Worm (Caenorhabditis elegans): ENCODE results near the gene C46C2.2.

C46C2.2 gene

ce11 chrIV:9260334-9260733 is 42.8 kb downstream of the C46C2.2 start:
- TF ChIP-seq ztf-29 (GFP tag; IDR thresholded peaks at IDR 0.05) (no peak), ztf-23 (GFP tag; IDR thresholded peaks at IDR 0.05) (no peak), ref-1 (GFP tag; conservative IDR thresholded peaks at IDR 0.05) (no peak), klf-2 (GFP tag; conservative IDR thresholded peaks at IDR 0.05) (no peak), T22C8.4 (GFP tag; IDR thresholded peaks at IDR 0.05) (no peak), cog-1 (tag; optimal IDR thresholded peaks at IDR 0.05) (no peak), med-1 (GFP tag; optimal IDR thresholded peaks at IDR 0.05; ENCODE audit: insufficient read depth) (no peak), flt-1 (GFP tag; IDR thresholded peaks at IDR 0.05) (no peak), tab-1 (GFP tag; IDR thresholded peaks at IDR 0.05) (no peak)

ce11 chrIV:9260826-9261225 is 43.3 kb downstream of the C46C2.2 start:
- TF ChIP-seq cog-1 (tag; optimal IDR thresholded peaks at IDR 0.05) (no peak), ztf-29 (GFP tag; IDR thresholded peaks at IDR 0.05) (no peak), klf-2 (GFP tag; conservative IDR thresholded peaks at IDR 0.05) (no peak), med-1 (GFP tag; optimal IDR thresholded peaks at IDR 0.05; ENCODE audit: insufficient read depth) (no peak), T22C8.4 (GFP tag; IDR thresholded peaks at IDR 0.05) (no peak), flt-1 (GFP tag; IDR thresholded peaks at IDR 0.05) (no peak), ref-1 (GFP tag; conservative IDR thresholded peaks at IDR 0.05) (no peak), tab-1 (GFP tag; IDR thresholded peaks at IDR 0.05) (no peak), ztf-23 (GFP tag; IDR thresholded peaks at IDR 0.05) (no peak)

- no peak for TF ChIP-seq T22C8.4 (GFP tag; IDR thresholded peaks at IDR 0.05)
- no peak for TF ChIP-seq med-1 (GFP tag; optimal IDR thresholded peaks at IDR 0.05; ENCODE audit: insufficient read depth)
- no peak for TF ChIP-seq ref-1 (GFP tag; conservative IDR thresholded peaks at IDR 0.05)
- no peak for TF ChIP-seq ztf-29 (GFP tag; IDR thresholded peaks at IDR 0.05)
- no peak for TF ChIP-seq klf-2 (GFP tag; conservative IDR thresholded peaks at IDR 0.05)
- TF ChIP-seq flt-1 (GFP tag; IDR thresholded peaks at IDR 0.05): no peak
Measured at ce11 chrIV:9261687-9262086, 44.2 kb downstream of the C46C2.2 start, which contains the start of gene col-120. TSS of gene col-120 (minus strand) at chrIV:9261787.

ce11 chrIV:9262295-9262694 is 44.8 kb downstream of the C46C2.2 start:
- TF ChIP-seq ztf-23 (GFP tag; IDR thresholded peaks at IDR 0.05) (no peak), cog-1 (tag; optimal IDR thresholded peaks at IDR 0.05) (no peak), med-1 (GFP tag; optimal IDR thresholded peaks at IDR 0.05; ENCODE audit: insufficient read depth) (no peak), ztf-29 (GFP tag; IDR thresholded peaks at IDR 0.05) (no peak), T22C8.4 (GFP tag; IDR thresholded peaks at IDR 0.05) (no peak), tab-1 (GFP tag; IDR thresholded peaks at IDR 0.05) (no peak)

- TF ChIP-seq cog-1 (tag; optimal IDR thresholded peaks at IDR 0.05) (no peak), tab-1 (GFP tag; IDR thresholded peaks at IDR 0.05) (peak; percentile 63; the same call in 1 of the 2 replicates), flt-1 (GFP tag; IDR thresholded peaks at IDR 0.05) (peak; percentile 76), T22C8.4 (GFP tag; IDR thresholded peaks at IDR 0.05) (no peak)
Measured at ce11 chrIV:9263812-9264320, 46.3 kb downstream of the C46C2.2 start, which contains the start of gene flh-1. TSS of gene flh-1 (minus strand) at chrIV:9264270.

ce11 chrIV:9264513-9264912 is 47.0 kb downstream of the C46C2.2 start:
- TF ChIP-seq flt-1 (GFP tag; IDR thresholded peaks at IDR 0.05) (no peak), ztf-29 (GFP tag; IDR thresholded peaks at IDR 0.05) (no peak), cog-1 (tag; optimal IDR thresholded peaks at IDR 0.05) (no peak), tab-1 (GFP tag; IDR thresholded peaks at IDR 0.05) (no peak), ref-1 (GFP tag; conservative IDR thresholded peaks at IDR 0.05) (no peak), ztf-23 (GFP tag; IDR thresholded peaks at IDR 0.05) (no peak)

- TF ChIP-seq tab-1 (GFP tag; IDR thresholded peaks at IDR 0.05) (no peak), flt-1 (GFP tag; IDR thresholded peaks at IDR 0.05) (no peak), T22C8.4 (GFP tag; IDR thresholded peaks at IDR 0.05) (no peak), klf-2 (GFP tag; conservative IDR thresholded peaks at IDR 0.05) (no peak), ztf-29 (GFP tag; IDR thresholded peaks at IDR 0.05) (no peak), cog-1 (tag; optimal IDR thresholded peaks at IDR 0.05) (no peak), ztf-23 (GFP tag; IDR thresholded peaks at IDR 0.05) (no peak), ref-1 (GFP tag; conservative IDR thresholded peaks at IDR 0.05) (no peak), med-1 (GFP tag; optimal IDR thresholded peaks at IDR 0.05; ENCODE audit: insufficient read depth) (no peak)
Measured at ce11 chrIV:9266464-9266863, 48.9 kb downstream of the C46C2.2 start, which contains the start of gene Y11D7A.19. TSS of gene Y11D7A.19 (minus strand) at chrIV:9266564.

ce11 chrIV:9267581-9267980 is 50.1 kb downstream of the C46C2.2 start:
- no peak for TF ChIP-seq flt-1 (GFP tag; IDR thresholded peaks at IDR 0.05)
- TF ChIP-seq klf-2 (GFP tag; conservative IDR thresholded peaks at IDR 0.05): no peak
- TF ChIP-seq tab-1 (GFP tag; IDR thresholded peaks at IDR 0.05): no peak
- TF ChIP-seq ztf-29 (GFP tag; IDR thresholded peaks at IDR 0.05): no peak
- TF ChIP-seq cog-1 (tag; optimal IDR thresholded peaks at IDR 0.05): no peak
- no peak for TF ChIP-seq ref-1 (GFP tag; conservative IDR thresholded peaks at IDR 0.05)
- no peak for TF ChIP-seq T22C8.4 (GFP tag; IDR thresholded peaks at IDR 0.05)
- TF ChIP-seq med-1 (GFP tag; optimal IDR thresholded peaks at IDR 0.05; ENCODE audit: insufficient read depth): no peak
- no peak for TF ChIP-seq ztf-23 (GFP tag; IDR thresholded peaks at IDR 0.05)

ce11 chrIV:9268916-9269315 is 51.4 kb downstream of the C46C2.2 start:
- TF ChIP-seq tab-1 (GFP tag; IDR thresholded peaks at IDR 0.05): peak; percentile 68; the same call in 1 of the 2 replicates
- peak; percentile 66; the same call in 1 of the 2 replicates for TF ChIP-seq flt-1 (GFP tag; IDR thresholded peaks at IDR 0.05)
- TF ChIP-seq T22C8.4 (GFP tag; IDR thresholded peaks at IDR 0.05): no peak
- TF ChIP-seq ztf-29 (GFP tag; IDR thresholded peaks at IDR 0.05): no peak
- no peak for TF ChIP-seq ztf-23 (GFP tag; IDR thresholded peaks at IDR 0.05)
- no peak for TF ChIP-seq ref-1 (GFP tag; conservative IDR thresholded peaks at IDR 0.05)
- no peak for TF ChIP-seq klf-2 (GFP tag; conservative IDR thresholded peaks at IDR 0.05)
- TF ChIP-seq cog-1 (tag; optimal IDR thresholded peaks at IDR 0.05): no peak
- TF ChIP-seq med-1 (GFP tag; optimal IDR thresholded peaks at IDR 0.05; ENCODE audit: insufficient read depth): no peak

ce11 chrIV:9269796-9270195 is 52.3 kb downstream of the C46C2.2 start, which contains the start of gene flh-3:
TSS of gene flh-3 (plus strand) at chrIV:9270096.
- no peak for TF ChIP-seq flt-1 (GFP tag; IDR thresholded peaks at IDR 0.05)
- TF ChIP-seq ref-1 (GFP tag; conservative IDR thresholded peaks at IDR 0.05): no peak
- no peak for TF ChIP-seq ztf-29 (GFP tag; IDR thresholded peaks at IDR 0.05)
- TF ChIP-seq tab-1 (GFP tag; IDR thresholded peaks at IDR 0.05): no peak
- TF ChIP-seq med-1 (GFP tag; optimal IDR thresholded peaks at IDR 0.05; ENCODE audit: insufficient read depth): no peak
- no peak for TF ChIP-seq T22C8.4 (GFP tag; IDR thresholded peaks at IDR 0.05)
- TF ChIP-seq ztf-23 (GFP tag; IDR thresholded peaks at IDR 0.05): no peak
- no peak for TF ChIP-seq klf-2 (GFP tag; conservative IDR thresholded peaks at IDR 0.05)
- TF ChIP-seq cog-1 (tag; optimal IDR thresholded peaks at IDR 0.05): no peak

All from whole organism, midembryonic.